Worm (Caenorhabditis elegans) whole organism, L1 larva: ENCODE measurements around the gene hda-10.
"Not testable (repeated sequence)": the region's sequence is repeated elsewhere in the genome, so short reads cannot be mapped to it uniquely, and the experiment has no call there.

ENCODE experiments used
- aly-2 ChIP-seq: fragments of 150-350 bp; optimal IDR thresholded peaks from 2 replicates; lab custom pipeline; 2014; ENCODE audit warnings: missing biosample characterization, missing genetic modification characterization
- ama-1 ChIP-seq: fragments of 150-350 bp; optimal IDR thresholded peaks from 2 replicates; lab custom pipeline; 2014
- ceh-63 ChIP-seq: fragments of 200-800 bp; sonication (Bioruptor generic); optimal IDR thresholded peaks from 2 replicates; lab custom pipeline; 2018; ENCODE audit warnings: mild to moderate bottlenecking, missing genetic modification characterization, missing compliant biosample characterization
- fkh-10 ChIP-seq: sonication (generic microtip); optimal IDR thresholded peaks from 2 replicates; lab custom pipeline; 2017; ENCODE audit warnings: missing biosample characterization, missing genetic modification reagents, missing genetic modification characterization
- hlh-17 ChIP-seq: fragments of 200-800 bp; sonication (Bioruptor generic); optimal IDR thresholded peaks from 2 replicates; lab custom pipeline; 2018; ENCODE audit warnings: missing genetic modification characterization, mild to moderate bottlenecking, missing compliant biosample characterization, moderate library complexity, borderline replicate concordance
- lin-13 ChIP-seq: fragments of 150-350 bp; optimal IDR thresholded peaks from 2 replicates; lab custom pipeline; 2014; ENCODE audit warnings: missing biosample characterization, missing genetic modification reagents, missing genetic modification characterization
- lin-15B ChIP-seq: fragments of 150-350 bp; sonication (generic microtip); optimal IDR thresholded peaks from 3 replicates; lab custom pipeline; 2014; ENCODE audit warnings: missing biosample characterization, missing genetic modification characterization
- mep-1 ChIP-seq: fragments of 150-350 bp; optimal IDR thresholded peaks from 2 replicates; lab custom pipeline; 2014; ENCODE audit warnings: missing biosample characterization, missing genetic modification characterization
- nhr-11 ChIP-seq: fragments of 150-350 bp; optimal IDR thresholded peaks from 2 replicates; lab custom pipeline; 2014; ENCODE audit warnings: missing biosample characterization, missing genetic modification characterization
- pag-3 ChIP-seq: sonication (generic microtip); optimal IDR thresholded peaks from 2 replicates; lab custom pipeline; 2017; ENCODE audit warnings: missing genetic modification characterization, mild to moderate bottlenecking, missing compliant biosample characterization, antibody characterized with exemption, borderline replicate concordance; ENCODE audit not compliant: insufficient read depth
- skn-1 ChIP-seq: fragments of 150-350 bp; optimal IDR thresholded peaks from 2 replicates; lab custom pipeline; 2014; ENCODE audit warnings: missing biosample characterization, missing genetic modification characterization
- unc-30 ChIP-seq: sonication (generic microtip); optimal IDR thresholded peaks from 2 replicates; lab custom pipeline; 2017; ENCODE audit warnings: missing biosample characterization, missing genetic modification characterization
- xbp-1 ChIP-seq: sonication (generic microtip); optimal IDR thresholded peaks from 2 replicates; lab custom pipeline; 2016; ENCODE audit warnings: missing genetic modification characterization, missing compliant biosample characterization

ce11 chrII:13835724-13836307, 46.7 kb upstream of the hda-10 start, which contains the start of gene ins-37:
- not testable (repeated sequence) for TF ChIP-seq mep-1 (tag; lab: Kevin White, UChicago); hlh-17 (GFP tag; lab: Kevin White, UChicago); ceh-63 (GFP tag; lab: Kevin White, UChicago); skn-1; pag-3 (tag; lab: Kevin White, UChicago); fkh-10 (GFP tag; lab: Kevin White, UChicago); ama-1 (lab: Kevin White, UChicago); xbp-1 (tag; lab: Kevin White, UChicago); unc-30; lin-13 (GFP tag; lab: Kevin White, UChicago); aly-2 (tag; lab: Kevin White, UChicago); nhr-11 (tag; lab: Kevin White, UChicago); lin-15B
